Fruit fly (Drosophila melanogaster) whole organism, embryonic: ENCODE measurements around the gene CG2816.

Experiments used
- CG10274 ChIP-seq: fragments of 200-800 bp; sonication (Bioruptor generic); optimal IDR thresholded peaks from 3 replicates; lab custom pipeline; 2017; ENCODE audit warnings: missing biosample characterization, mild to moderate bottlenecking, missing genetic modification characterization
- CG10462 ChIP-seq: fragments of 200-800 bp; sonication (Bioruptor generic); optimal IDR thresholded peaks from 2 replicates; lab custom pipeline; 2016; ENCODE audit warnings: missing biosample characterization, missing genetic modification characterization
- CG10979 ChIP-seq: fragments of 200-800 bp; sonication (Bioruptor generic); optimal IDR thresholded peaks from 2 replicates; lab custom pipeline; 2018; ENCODE audit warnings: missing biosample characterization, mild to moderate bottlenecking, missing genetic modification characterization, moderate library complexity
- CG11696 ChIP-seq: fragments of 200-800 bp; sonication (Bioruptor generic); IDR thresholded peaks from 2 replicates; pipeline ENCODE4 v1.3.6; 2022; ENCODE audit warnings: missing biosample characterization, missing genetic modification characterization
- CG12071 ChIP-seq: fragments of 200-800 bp; sonication (Bioruptor generic); optimal IDR thresholded peaks from 3 replicates; lab custom pipeline; 2018; ENCODE audit warnings: missing biosample characterization, mild to moderate bottlenecking, missing genetic modification characterization
- CG15696 ChIP-seq: fragments of 200-800 bp; sonication (Bioruptor generic); optimal IDR thresholded peaks from 2 replicates; lab custom pipeline; 2019; ENCODE audit warnings: missing biosample characterization, mild to moderate bottlenecking, missing genetic modification characterization, moderate library complexity
- CG17912 ChIP-seq: fragments of 200-800 bp; sonication (Bioruptor generic); optimal IDR thresholded peaks from 2 replicates; lab custom pipeline; 2018; ENCODE audit warnings: missing biosample characterization, mild to moderate bottlenecking, missing genetic modification characterization
- CG18476 ChIP-seq: fragments of 200-800 bp; sonication (Bioruptor generic); optimal IDR thresholded peaks from 2 replicates; lab custom pipeline; 2016; ENCODE audit warnings: missing biosample characterization, mild to moderate bottlenecking, missing genetic modification characterization
- CG18599 ChIP-seq: fragments of 200-800 bp; sonication (Bioruptor generic); optimal IDR thresholded peaks from 3 replicates; lab custom pipeline; 2017; ENCODE audit warnings: missing biosample characterization, missing genetic modification characterization, mild to moderate bottlenecking, moderate library complexity, missing genetic modification reagents
- CG18764 ChIP-seq: fragments of 200-800 bp; sonication (Bioruptor generic); optimal IDR thresholded peaks from 3 replicates; lab custom pipeline; 2016; ENCODE audit warnings: missing biosample characterization, missing genetic modification characterization
- CG2678 ChIP-seq: fragments of 200-800 bp; sonication (Bioruptor generic); optimal IDR thresholded peaks from 3 replicates; lab custom pipeline; 2019; ENCODE audit warnings: missing biosample characterization, mild to moderate bottlenecking, missing genetic modification characterization, moderate library complexity
- CG31224 ChIP-seq: fragments of 200-800 bp; sonication (Bioruptor generic); IDR thresholded peaks from 2 replicates; pipeline ENCODE4 v1.3.6; 2022; ENCODE audit warnings: missing biosample characterization, missing genetic modification characterization
- CG3163 ChIP-seq: fragments of 200-800 bp; sonication (Bioruptor generic); optimal IDR thresholded peaks from 3 replicates; lab custom pipeline; 2016; ENCODE audit warnings: missing biosample characterization, missing genetic modification characterization
- CG6791 ChIP-seq: fragments of 200-800 bp; sonication (Bioruptor generic); IDR thresholded peaks from 3 replicates; pipeline ENCODE4 v1.3.6; 2022; ENCODE audit warnings: missing biosample characterization, missing genetic modification characterization; ENCODE audit not compliant: partially characterized antibody
- CG7271 ChIP-seq: fragments of 200-800 bp; sonication (Bioruptor generic); optimal IDR thresholded peaks from 2 replicates; lab custom pipeline; 2018; ENCODE audit warnings: missing biosample characterization, mild to moderate bottlenecking, missing genetic modification characterization, moderate library complexity
- CG7357 ChIP-seq: fragments of 200-800 bp; sonication (Bioruptor generic); IDR thresholded peaks from 3 replicates; pipeline ENCODE4 v1.3.6; 2022; ENCODE audit warnings: missing biosample characterization, missing genetic modification characterization
- Deaf1 ChIP-seq: fragments of 200-800 bp; optimal IDR thresholded peaks from 3 replicates; lab custom pipeline; 2019; ENCODE audit warnings: missing biosample characterization, mild to moderate bottlenecking, missing genetic modification characterization, moderate library complexity
- Drgx ChIP-seq: fragments of 200-800 bp; sonication (Bioruptor generic); IDR thresholded peaks from 2 replicates; pipeline ENCODE4 v1.3.6; 2022; ENCODE audit warnings: missing biosample characterization, missing genetic modification characterization
- Elba2 ChIP-seq: fragments of 200-800 bp; sonication (Bioruptor generic); optimal IDR thresholded peaks from 3 replicates; lab custom pipeline; 2016; ENCODE audit warnings: missing biosample characterization, missing genetic modification characterization
- H2.0 ChIP-seq: fragments of 200-800 bp; sonication (Bioruptor generic); IDR thresholded peaks from 2 replicates; pipeline ENCODE4 v1.3.6; 2022; ENCODE audit warnings: missing biosample characterization, missing genetic modification characterization
- HLH4C ChIP-seq: fragments of 200-800 bp; sonication (Bioruptor generic); IDR thresholded peaks from 3 replicates; pipeline ENCODE4 v1.3.6; 2022; ENCODE audit warnings: missing biosample characterization, missing genetic modification characterization; ENCODE audit not compliant: partially characterized antibody
- Hand ChIP-seq: fragments of 200-800 bp; sonication (Bioruptor generic); optimal IDR thresholded peaks from 2 replicates; lab custom pipeline; 2017; ENCODE audit warnings: mild to moderate bottlenecking, missing biosample characterization, missing genetic modification reagents, missing genetic modification characterization
- Hmr ChIP-seq: fragments of 200-800 bp; sonication (Bioruptor generic); optimal IDR thresholded peaks from 3 replicates; lab custom pipeline; 2017; ENCODE audit warnings: mild to moderate bottlenecking, missing biosample characterization, missing genetic modification reagents, missing genetic modification characterization
- Jarid2 ChIP-seq: fragments of 200-800 bp; sonication (Bioruptor generic); optimal IDR thresholded peaks from 3 replicates; lab custom pipeline; 2017; ENCODE audit warnings: mild to moderate bottlenecking, missing biosample characterization, missing genetic modification reagents, missing genetic modification characterization
- Lhr ChIP-seq: fragments of 200-800 bp; sonication (Bioruptor generic); optimal IDR thresholded peaks from 3 replicates; lab custom pipeline; 2017; ENCODE audit warnings: mild to moderate bottlenecking, missing biosample characterization, missing genetic modification reagents, missing genetic modification characterization
- Ptx1 ChIP-seq: fragments of 200-800 bp; sonication (Bioruptor generic); IDR thresholded peaks from 2 replicates; pipeline ENCODE4 v1.3.6; 2022; ENCODE audit warnings: missing biosample characterization, missing genetic modification characterization
- abd-A ChIP-seq: fragments of 200-800 bp; sonication (Bioruptor generic); optimal IDR thresholded peaks from 3 replicates; lab custom pipeline; 2019; ENCODE audit warnings: missing biosample characterization, mild to moderate bottlenecking, missing genetic modification characterization, moderate library complexity
- al ChIP-seq: fragments of 200-800 bp; sonication (Bioruptor generic); IDR thresholded peaks from 2 replicates; pipeline ENCODE4 v1.3.6; 2022; ENCODE audit warnings: missing biosample characterization, missing genetic modification characterization
- cas ChIP-seq: fragments of 200-800 bp; sonication (Bioruptor generic); IDR thresholded peaks from 2 replicates; pipeline ENCODE4 v1.3.6; 2022; ENCODE audit warnings: missing biosample characterization, missing genetic modification characterization
- chinmo ChIP-seq: fragments of 200-800 bp; sonication (Bioruptor generic); IDR thresholded peaks from 4 replicates; pipeline ENCODE4 v1.3.6; 2022; ENCODE audit warnings: missing biosample characterization, missing genetic modification characterization; ENCODE audit not compliant: partially characterized antibody
- crc ChIP-seq: fragments of 200-800 bp; sonication (Bioruptor generic); optimal IDR thresholded peaks from 2 replicates; lab custom pipeline; 2016; ENCODE audit warnings: missing biosample characterization, missing genetic modification characterization
- croc ChIP-seq: fragments of 200-800 bp; sonication (Bioruptor generic); conservative IDR thresholded peaks from 3 replicates; pipeline ENCODE4 v1.3.6; 2022; ENCODE audit warnings: missing biosample characterization, missing genetic modification characterization
- dati ChIP-seq: fragments of 200-800 bp; sonication (Bioruptor generic); IDR thresholded peaks from 2 replicates; pipeline ENCODE4 v1.3.6; 2022; ENCODE audit warnings: missing biosample characterization, missing genetic modification characterization
- disco-r ChIP-seq: fragments of 200-800 bp; sonication (Bioruptor generic); optimal IDR thresholded peaks from 2 replicates; lab custom pipeline; 2016; ENCODE audit warnings: missing biosample characterization, missing genetic modification characterization
- kah ChIP-seq: fragments of 200-800 bp; sonication (Bioruptor generic); optimal IDR thresholded peaks from 2 replicates; lab custom pipeline; 2018; ENCODE audit warnings: missing biosample characterization, mild to moderate bottlenecking, missing genetic modification characterization
- lov ChIP-seq, 2 experiments: fragments of 200-800 bp in 1 of 2; fragments of >200 bp in 1 of 2; sonication (Bioruptor generic) in 1 of 2; IDR thresholded peaks in 1 of 2; optimal IDR thresholded peaks in 1 of 2; 2 replicates in 1 of 2; 3 replicates in 1 of 2; pipeline versions ENCODE4 v1.3.6 to Lab custom; 2017 to 2022; ENCODE audit warnings: missing biosample characterization in 1 of 2, missing genetic modification characterization in 1 of 2
- nau ChIP-seq: fragments of 200-800 bp; sonication (Bioruptor generic); optimal IDR thresholded peaks from 3 replicates; lab custom pipeline; 2017; ENCODE audit warnings: missing biosample characterization, mild to moderate bottlenecking, missing genetic modification characterization, missing genetic modification reagents
- nmo ChIP-seq: fragments of 200-800 bp; sonication (Bioruptor generic); optimal IDR thresholded peaks from 2 replicates; lab custom pipeline; 2018; ENCODE audit warnings: missing biosample characterization, mild to moderate bottlenecking, missing genetic modification characterization, moderate library complexity
- odd ChIP-seq: fragments of 200-800 bp; sonication (Bioruptor generic); optimal IDR thresholded peaks from 2 replicates; lab custom pipeline; 2017; ENCODE audit warnings: missing biosample characterization, mild to moderate bottlenecking, missing genetic modification characterization
- pzg ChIP-seq: fragments of 200-800 bp; sonication (Bioruptor generic); optimal IDR thresholded peaks from 3 replicates; lab custom pipeline; 2018; ENCODE audit warnings: missing biosample characterization, mild to moderate bottlenecking, missing genetic modification characterization, moderate library complexity
- rib ChIP-seq: fragments of 200-800 bp; sonication (Bioruptor generic); IDR thresholded peaks from 2 replicates; pipeline ENCODE4 v1.3.6; 2022; ENCODE audit warnings: missing biosample characterization, missing genetic modification characterization
- scrt ChIP-seq: fragments of 200-800 bp; sonication (Bioruptor generic); optimal IDR thresholded peaks from 2 replicates; lab custom pipeline; 2018; ENCODE audit warnings: missing biosample characterization, mild to moderate bottlenecking, missing genetic modification characterization, moderate library complexity
- sd ChIP-seq: fragments of 200-800 bp; sonication (Bioruptor generic); optimal IDR thresholded peaks from 3 replicates; lab custom pipeline; 2018; ENCODE audit warnings: missing biosample characterization, mild to moderate bottlenecking, missing genetic modification characterization, moderate library complexity
- tna ChIP-seq: fragments of 200-800 bp; sonication (Bioruptor generic); IDR thresholded peaks from 2 replicates; pipeline ENCODE4 v1.3.6; 2022; ENCODE audit warnings: missing biosample characterization, missing genetic modification characterization; ENCODE audit not compliant: partially characterized antibody

The CG2816 gene

DNA sequence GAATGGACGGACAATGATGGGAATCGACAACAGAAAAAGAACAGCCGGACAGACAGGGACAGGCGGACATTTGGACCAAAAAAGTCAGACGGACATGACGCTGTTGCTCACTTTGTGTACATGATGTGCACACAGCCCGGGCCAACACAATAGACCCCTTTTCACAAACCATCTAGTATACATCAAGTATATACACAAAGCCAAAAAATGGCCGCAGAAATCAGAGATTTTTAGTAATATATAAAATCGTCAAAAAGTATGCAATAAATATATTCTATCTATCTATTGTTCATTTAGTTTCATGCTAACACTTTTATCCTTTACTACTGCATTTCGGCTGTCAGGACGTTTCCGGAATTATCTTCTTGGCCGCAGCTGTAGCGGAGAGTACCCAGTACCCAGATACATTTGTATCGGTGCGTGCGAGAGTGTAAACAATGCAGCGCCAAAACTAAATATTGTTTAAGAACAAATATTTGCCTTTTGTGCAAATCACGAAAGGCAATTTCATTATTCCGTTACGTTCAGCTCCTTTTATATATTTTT is 16.0 kb downstream of the CG2816 start (continued):
- TF ChIP-seq lov (optimal IDR thresholded peaks at IDR 0.05; lab: Kevin White, UChicago) (no peak), lov (GFP tag; IDR thresholded peaks at IDR 0.05; lab: Robert Waterston, UW) (no peak), CG12071 (GFP tag; lab: Kevin White, UChicago) (peak; percentile 23), CG31224 (GFP tag; lab: Robert Waterston, UW) (no peak), Ptx1 (GFP tag; lab: Robert Waterston, UW) (peak; percentile 37; the same call in 1 of the 2 replicates), nau (GFP tag; lab: Kevin White, UChicago) (peak; percentile 39), H2.0 (GFP tag; lab: Robert Waterston, UW) (0 out of 2 replicates have a peak, but pooled peaks have one; percentile 16), crc (GFP tag; lab: Kevin White, UChicago) (no peak), CG7271 (tag; lab: Kevin White, UChicago) (no peak), CG17912 (GFP tag; lab: Kevin White, UChicago) (no peak), odd (no peak)

DNA sequence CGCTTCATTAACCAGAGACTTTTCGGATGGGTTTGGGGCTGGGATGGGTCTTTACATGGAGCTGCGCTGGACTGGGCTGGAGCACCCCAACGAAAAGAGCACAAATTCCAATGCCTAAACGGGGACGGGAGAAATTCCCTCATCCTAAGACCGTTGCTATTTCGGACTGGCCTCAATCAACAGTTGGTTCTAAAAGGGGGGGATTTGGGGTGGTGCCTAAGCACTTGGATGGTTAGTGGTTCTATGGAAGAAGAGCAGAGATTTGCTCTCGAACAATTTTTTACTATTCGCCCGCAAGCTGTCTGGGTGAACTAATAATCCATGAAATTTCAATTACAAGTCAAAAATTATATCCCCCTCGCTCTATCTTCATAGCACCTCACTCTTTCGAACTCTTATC is 26.2 kb downstream of the CG2816 start:
- TF ChIP-seq croc (GFP tag; lab: Robert Waterston, UW): no peak
- peak; percentile 70 for TF ChIP-seq abd-A (tag; lab: Kevin White, UChicago)
- TF ChIP-seq dati (GFP tag; lab: Robert Waterston, UW): no peak
- no peak for TF ChIP-seq CG15696 (tag; lab: Kevin White, UChicago)
- TF ChIP-seq scrt (GFP tag; lab: Kevin White, UChicago): peak; percentile 94
- 0 out of 2 replicates have a peak, but pooled peaks have one; percentile 15 for TF ChIP-seq cas (GFP tag; lab: Robert Waterston, UW)
- peak; percentile 4 for TF ChIP-seq CG18599 (GFP tag; lab: Kevin White, UChicago)
- no peak for TF ChIP-seq Hmr (GFP tag; lab: Kevin White, UChicago)
- peak; percentile 41 for TF ChIP-seq kah (GFP tag; lab: Kevin White, UChicago)
- TF ChIP-seq chinmo (GFP tag; lab: Robert Waterston, UW): 0 out of 4 replicates have a peak, but pooled peaks have one; percentile 40
- peak; percentile 26 for TF ChIP-seq CG10274 (GFP tag; lab: Kevin White, UChicago)
- TF ChIP-seq, all 482 proteins: peak for 7

DNA sequence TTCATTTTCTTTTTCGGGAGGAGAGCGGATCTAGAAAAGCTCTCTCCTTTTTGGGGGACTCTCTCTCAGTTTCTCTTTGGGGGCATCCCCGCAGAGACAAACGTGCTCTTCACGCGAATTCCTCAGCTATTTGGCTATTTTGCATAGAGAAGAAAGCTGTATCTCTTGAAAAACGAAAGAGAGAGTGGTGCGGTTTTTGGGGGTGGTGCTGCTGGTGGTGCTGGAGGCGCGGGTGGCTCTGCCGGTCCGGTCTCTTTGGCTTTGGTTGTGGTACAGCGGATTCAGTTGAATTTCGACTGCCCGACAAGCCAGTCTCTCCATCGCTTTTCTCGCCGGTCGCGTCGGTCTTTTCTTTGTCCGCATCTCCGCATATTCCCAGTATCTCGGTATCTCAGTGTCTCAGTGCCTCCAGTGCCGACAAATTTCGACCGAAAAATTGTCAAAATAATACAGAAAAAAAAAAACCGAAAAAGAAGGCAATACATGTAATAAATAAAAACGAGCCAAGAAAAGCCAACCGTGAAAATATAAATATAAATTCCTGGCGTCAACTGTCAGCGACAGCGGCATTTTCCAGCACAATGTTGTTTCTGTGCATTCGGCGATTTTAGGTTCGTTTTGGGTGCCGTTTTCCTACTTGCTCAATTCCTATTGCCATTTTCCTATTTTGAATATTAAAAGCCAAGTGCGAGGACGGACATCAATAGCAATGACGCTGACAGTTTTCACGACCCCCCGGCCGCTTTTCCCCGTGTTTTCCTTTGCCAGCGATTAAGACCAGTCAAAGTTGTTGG is 26.9 kb downstream of the CG2816 start, which contains the start of gene CG10019:
Gene CG10019, plus strand, starts transcription at position 285 of the 794 bp plus-strand sequence.
- peak; percentile 26 for TF ChIP-seq Hand (GFP tag; lab: Kevin White, UChicago)
- TF ChIP-seq CG2678 (tag; lab: Kevin White, UChicago): no peak
- no peak for TF ChIP-seq CG10979
- no peak for TF ChIP-seq disco-r
- TF ChIP-seq Drgx (GFP tag; lab: Robert Waterston, UW): no peak
- 0 out of 3 replicates have a peak, but pooled peaks have one; percentile 20 for TF ChIP-seq HLH4C (GFP tag; lab: Robert Waterston, UW)
- no peak for TF ChIP-seq tna (GFP tag; lab: Robert Waterston, UW)
- 0 out of 2 replicates have a peak, but pooled peaks have one; percentile 23 for TF ChIP-seq CG11696 (GFP tag; lab: Robert Waterston, UW)
- peak; percentile 58 for TF ChIP-seq sd (tag; lab: Kevin White, UChicago)
- peak; percentile 61 for TF ChIP-seq Elba2 (GFP tag; lab: Kevin White, UChicago)
- TF ChIP-seq al: no peak
- TF ChIP-seq Deaf1 (tag; lab: Kevin White, UChicago): peak; percentile 47
- TF ChIP-seq CG10462 (GFP tag; lab: Kevin White, UChicago): no peak
- no peak for TF ChIP-seq CG7357 (GFP tag; lab: Robert Waterston, UW)
- TF ChIP-seq pzg: no peak
- no peak for TF ChIP-seq CG18476
- TF ChIP-seq CG6791 (GFP tag; lab: Robert Waterston, UW): no peak
- TF ChIP-seq Jarid2 (GFP tag; lab: Kevin White, UChicago): peak; percentile 75
- TF ChIP-seq CG18764 (GFP tag; lab: Kevin White, UChicago): no peak
- 0 out of 2 replicates have a peak, but pooled peaks have one; percentile 18 for TF ChIP-seq rib
- TF ChIP-seq Lhr (GFP tag; lab: Kevin White, UChicago): no peak
- peak; percentile 98 for TF ChIP-seq CG3163
- TF ChIP-seq nmo (GFP tag; lab: Kevin White, UChicago): no peak
